Worm (Caenorhabditis elegans): Measurements from ENCODE around the gene inx-10.

ce11 chrV:9166306-9166705 is 41.0 kb downstream of the inx-10 start:
- TF ChIP-seq nhr-237 (tag; optimal IDR thresholded peaks at IDR 0.05) (no peak), mep-1 (tag; optimal IDR thresholded peaks at IDR 0.05) (no peak), sptf-1 (tag; optimal IDR thresholded peaks at IDR 0.05) (no peak), ztf-11 (tag; optimal IDR thresholded peaks at IDR 0.05) (no peak), lin-13 (tag; optimal IDR thresholded peaks at IDR 0.05) (no peak), nhr-12 (tag; optimal IDR thresholded peaks at IDR 0.05) (no peak), lsy-2 (tag; optimal IDR thresholded peaks at IDR 0.05) (no peak), unc-62 (GFP tag; optimal IDR thresholded peaks at IDR 0.05) (no peak), snpc-4 (tag; optimal IDR thresholded peaks at IDR 0.05) (no peak), blmp-1 (tag; optimal IDR thresholded peaks at IDR 0.05) (no peak)

Measured in whole organism, mixed stage, embryonic.